Worm (Caenorhabditis elegans): ENCODE results near the gene fbxa-169.

The fbxa-169 gene

DNA sequence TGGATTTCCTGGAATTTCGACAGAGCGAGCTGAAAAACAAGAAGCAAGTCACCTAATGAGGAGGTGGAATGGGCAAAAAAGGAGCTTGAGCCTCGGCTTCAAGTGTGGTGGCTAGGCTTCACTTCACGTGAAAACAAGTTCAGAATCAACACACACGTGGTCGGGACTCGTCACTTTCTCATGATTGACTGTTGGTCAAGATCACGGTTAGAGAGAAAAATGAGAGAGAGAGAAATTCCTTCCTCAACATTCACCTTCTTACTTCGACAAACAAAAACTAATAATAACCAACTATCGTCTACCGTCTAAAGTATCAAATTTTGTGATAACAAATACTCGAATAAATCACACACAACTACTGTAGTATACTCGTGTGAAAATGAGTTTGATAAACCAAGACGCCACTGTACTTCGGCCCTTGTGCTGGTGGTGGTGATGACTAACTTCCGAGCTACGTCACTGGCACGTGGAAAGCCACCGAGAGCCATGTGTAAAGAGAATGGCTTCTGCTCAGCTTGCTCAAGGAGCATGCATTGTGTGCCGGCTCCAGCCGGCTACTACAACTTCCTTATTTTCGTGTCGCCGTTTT is 25.4 kb downstream of the fbxa-169 start (continued):
- TF ChIP-seq mxl-2 (GFP tag; conservative IDR thresholded peaks at IDR 0.05) (no peak), hlh-11 (tag; optimal IDR thresholded peaks at IDR 0.05) (peak; percentile 70), hif-1 (tag; optimal IDR thresholded peaks at IDR 0.05) (peak in 1 of 2 experiments; percentile 7), mes-2 (tag; optimal IDR thresholded peaks at IDR 0.05; ENCODE audit: poor library complexity, severe bottlenecking) (peak; percentile 11), lir-3 (tag; optimal IDR thresholded peaks at IDR 0.05) (no peak), nhr-102 (tag; optimal IDR thresholded peaks at IDR 0.05) (peak; percentile 45), mdt-29 (GFP tag; IDR thresholded peaks at IDR 0.05) (no peak), dve-1 (tag; optimal IDR thresholded peaks at IDR 0.05; ENCODE audit: insufficient read depth) (peak; percentile 27)

DNA sequence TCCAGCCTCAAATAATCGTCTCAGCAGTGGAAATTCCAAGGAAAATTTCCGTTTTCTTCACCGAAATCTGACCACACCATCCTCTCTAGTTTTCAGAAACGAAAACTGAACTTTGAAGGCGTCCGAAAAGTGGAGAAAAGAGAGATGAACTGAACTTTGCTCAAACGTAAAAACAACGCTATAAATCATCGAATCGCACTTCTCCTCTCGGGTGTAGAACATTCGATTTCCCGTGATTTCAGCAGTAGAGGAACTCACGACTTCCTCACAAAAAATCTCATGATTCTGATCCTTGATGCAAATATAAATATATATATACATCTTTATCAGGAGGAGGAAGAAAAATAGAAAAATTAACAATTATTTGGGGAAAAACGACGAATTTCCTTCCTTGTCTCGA is 26.9 kb downstream of the fbxa-169 start:
- TF ChIP-seq mdl-1 (tag; optimal IDR thresholded peaks at IDR 0.05) (peak in 1 of 2 experiments; percentile 11), hlh-30 (tag; optimal IDR thresholded peaks at IDR 0.05; ENCODE audit: insufficient read depth) (peak; percentile 50), ama-1 (optimal IDR thresholded peaks at IDR 0.05) (no peak), nhr-28 (tag; optimal IDR thresholded peaks at IDR 0.05) (peak; percentile 15)

DNA sequence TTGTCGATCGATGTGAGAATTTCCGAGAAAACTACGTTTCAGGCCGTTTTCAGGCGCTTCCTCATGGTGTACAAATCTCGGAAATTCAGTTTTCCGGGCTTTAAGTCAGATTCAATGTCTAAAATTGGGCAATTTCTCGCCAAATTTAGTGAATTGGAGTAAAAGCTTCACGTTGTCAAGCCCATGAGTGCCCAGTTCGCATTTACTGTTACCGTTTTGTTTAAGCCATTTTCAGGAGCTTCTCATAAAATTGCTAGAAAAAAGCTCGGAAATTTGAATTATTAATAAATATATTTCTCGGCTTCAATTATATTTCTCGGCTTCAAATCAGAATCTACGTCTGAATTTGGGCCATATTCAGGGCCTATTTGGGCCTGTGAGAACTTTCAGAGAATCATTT is 29.6 kb downstream of the fbxa-169 start:
- TF ChIP-seq nhr-48 (tag; optimal IDR thresholded peaks at IDR 0.05), result no peak
- no peak for TF ChIP-seq unc-130 (GFP tag; optimal IDR thresholded peaks at IDR 0.05)
- TF ChIP-seq hif-1 (tag; optimal IDR thresholded peaks at IDR 0.05), result no peak
- no peak for TF ChIP-seq zag-1 (tag; optimal IDR thresholded peaks at IDR 0.05)
- no peak for TF ChIP-seq Y48G9A.11 (GFP tag; IDR thresholded peaks at IDR 0.05)
- no peak for TF ChIP-seq ceh-62 (tag; optimal IDR thresholded peaks at IDR 0.05)
- TF ChIP-seq D1046.2 (GFP tag; IDR thresholded peaks at IDR 0.05), result no peak
- TF ChIP-seq aha-1 (tag), result peak; percentile 92

DNA sequence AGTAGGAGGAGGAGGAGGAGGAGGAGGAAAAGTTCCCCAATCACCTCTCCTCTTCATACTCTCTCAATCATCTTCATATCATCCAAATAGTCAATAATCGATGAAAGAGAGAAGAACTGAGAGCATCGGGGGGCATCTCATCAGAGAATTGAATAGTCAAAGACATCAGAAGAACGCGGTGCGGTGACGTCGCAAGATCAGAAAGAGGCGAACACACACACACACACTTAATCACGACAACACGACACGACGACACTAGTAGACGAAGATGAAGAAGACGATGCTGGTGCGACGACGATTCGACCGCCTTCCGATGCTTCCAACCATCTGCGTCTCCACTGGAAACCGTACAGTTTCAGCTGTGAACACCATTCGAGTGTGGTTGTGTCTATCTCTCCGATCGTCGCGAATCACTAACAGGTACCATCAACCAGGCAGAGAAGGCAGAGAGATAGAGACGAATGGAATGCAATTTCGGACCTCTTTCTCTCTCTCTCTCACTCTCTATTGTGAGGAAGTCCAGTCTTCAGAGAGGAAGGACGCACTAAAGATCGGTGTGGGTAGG is 30.3 kb downstream of the fbxa-169 start:
- no peak for TF ChIP-seq pha-4 (GFP tag; IDR thresholded peaks at IDR 0.05)
- TF ChIP-seq pha-4 (tag; optimal IDR thresholded peaks at IDR 0.05), result no peak
- no peak for TF ChIP-seq ceh-20 (GFP tag; IDR thresholded peaks at IDR 0.05)
- TF ChIP-seq php-3 (GFP tag; IDR thresholded peaks at IDR 0.05), result no peak
- 0 out of 2 replicates have a peak, but pooled peaks have one; percentile 28 for TF ChIP-seq nhr-42 (GFP tag; IDR thresholded peaks at IDR 0.05)
- 0 out of 2 replicates have a peak, but pooled peaks have one; percentile 24 for TF ChIP-seq snpc-1.2 (GFP tag; IDR thresholded peaks at IDR 0.05)
- peak; percentile 56 for TF ChIP-seq nhr-25 (tag; optimal IDR thresholded peaks at IDR 0.05; ENCODE audit: borderline replicate concordance, insufficient read depth)
- peak in 1 of 2 experiments; percentile 55 for TF ChIP-seq mdl-1 (tag; optimal IDR thresholded peaks at IDR 0.05)
- TF ChIP-seq unc-62 (GFP tag; optimal IDR thresholded peaks at IDR 0.05 in 1 of 2), result peak in 1 of 2 experiments; percentile 100
- no peak for TF ChIP-seq unc-62 (tag; optimal IDR thresholded peaks at IDR 0.05)
- peak; percentile 5 for TF ChIP-seq hlh-30 (tag; optimal IDR thresholded peaks at IDR 0.05; ENCODE audit: insufficient read depth)
- TF ChIP-seq aha-1 (tag), result peak; percentile 96
- TF ChIP-seq mdt-29 (GFP tag; IDR thresholded peaks at IDR 0.05), result peak; percentile 60; the same call in 1 of the 2 replicates
- TF ChIP-seq nhr-48 (tag; optimal IDR thresholded peaks at IDR 0.05), result peak; percentile 66
- peak; percentile 12 for TF ChIP-seq ceh-28 (tag; optimal IDR thresholded peaks at IDR 0.05)
- peak; percentile 37 for TF ChIP-seq mxl-3 (GFP tag; optimal IDR thresholded peaks at IDR 0.05)
- TF ChIP-seq nhr-10 (tag; optimal IDR thresholded peaks at IDR 0.05), result peak; percentile 55
- TF ChIP-seq dmd-6 (GFP tag; IDR thresholded peaks at IDR 0.05), result peak; percentile 27
- peak; percentile 54 for TF ChIP-seq nhr-28 (tag; optimal IDR thresholded peaks at IDR 0.05)
- no peak for TF ChIP-seq lsy-2 (tag; optimal IDR thresholded peaks at IDR 0.05)
- peak; percentile 30 for TF ChIP-seq nhr-77 (tag; optimal IDR thresholded peaks at IDR 0.05)
- TF ChIP-seq set-16 (GFP tag; IDR thresholded peaks at IDR 0.05), result peak; percentile 22; the same call in 1 of the 2 replicates
- TF ChIP-seq mxl-2 (GFP tag; conservative IDR thresholded peaks at IDR 0.05), result 0 out of 2 replicates have a peak, but pooled peaks have one; percentile 18
- peak; percentile 87 for TF ChIP-seq hlh-11 (tag; optimal IDR thresholded peaks at IDR 0.05)
- no peak for TF ChIP-seq nhr-11 (tag; optimal IDR thresholded peaks at IDR 0.05)

All from whole organism, L4 larva.